Worm (Caenorhabditis elegans): ENCODE results near the gene haf-2.

ce11 chrII:7381142-7381611, 25.0 kb upstream of the haf-2 start, which contains the start of gene C07D10.5:
- TF ChIP-seq nhr-12 (tag; optimal IDR thresholded peaks at IDR 0.05) (no peak), unc-39 (tag; optimal IDR thresholded peaks at IDR 0.05) (no peak), egl-27 (tag; optimal IDR thresholded peaks at IDR 0.05) (no peak), elt-3 (tag; optimal IDR thresholded peaks at IDR 0.05) (no peak)
